Fruit fly (Drosophila melanogaster) whole organism, embryonic: Measurements from ENCODE around the gene Rbcn-3B.

ENCODE experiments used
- Asciz ChIP-seq: fragments of 200-800 bp; sonication (Bioruptor generic); optimal IDR thresholded peaks from 2 replicates; lab custom pipeline; 2017; ENCODE audit warnings: missing biosample characterization, mild to moderate bottlenecking, missing genetic modification characterization, missing genetic modification reagents
- Atf6 ChIP-seq: fragments of 200-800 bp; sonication (Bioruptor generic); IDR thresholded peaks from 2 replicates; pipeline ENCODE4 v1.3.6; 2022; ENCODE audit warnings: missing biosample characterization, missing genetic modification characterization
- BEAF-32 ChIP-seq: fragments of 200-800 bp; sonication (Bioruptor generic); optimal IDR thresholded peaks from 3 replicates; lab custom pipeline; 2017; ENCODE audit warnings: missing biosample characterization, missing genetic modification characterization, mild to moderate bottlenecking, moderate library complexity, missing genetic modification reagents
- CG10147 ChIP-seq: fragments of 200-800 bp; sonication (Bioruptor generic); optimal IDR thresholded peaks from 2 replicates; lab custom pipeline; 2019; ENCODE audit warnings: missing biosample characterization, mild to moderate bottlenecking, missing genetic modification characterization, moderate library complexity
- CG10654 ChIP-seq: fragments of 200-800 bp; sonication (Bioruptor generic); optimal IDR thresholded peaks from 2 replicates; lab custom pipeline; 2016; ENCODE audit warnings: missing biosample characterization, missing genetic modification characterization
- CG11247 ChIP-seq: fragments of 200-800 bp; sonication (Bioruptor generic); IDR thresholded peaks from 2 replicates; pipeline ENCODE4 v1.3.6; 2022; ENCODE audit warnings: missing biosample characterization, missing genetic modification characterization
- CG15479 ChIP-seq: fragments of 200-800 bp; sonication (Bioruptor generic); optimal IDR thresholded peaks from 3 replicates; lab custom pipeline; 2019; ENCODE audit warnings: missing biosample characterization, mild to moderate bottlenecking, missing genetic modification characterization, moderate library complexity
- CG17328 ChIP-seq: fragments of 200-800 bp; sonication (Bioruptor generic); IDR thresholded peaks from 2 replicates; pipeline ENCODE4 v1.3.6; 2022; ENCODE audit warnings: missing biosample characterization, missing genetic modification characterization
- CG18476 ChIP-seq: fragments of 200-800 bp; sonication (Bioruptor generic); optimal IDR thresholded peaks from 2 replicates; lab custom pipeline; 2016; ENCODE audit warnings: missing biosample characterization, mild to moderate bottlenecking, missing genetic modification characterization
- CG2116 ChIP-seq: fragments of 200-800 bp; sonication (Bioruptor generic); optimal IDR thresholded peaks from 3 replicates; lab custom pipeline; 2018; ENCODE audit warnings: missing biosample characterization, mild to moderate bottlenecking, missing genetic modification characterization
- CG2678 ChIP-seq: fragments of 200-800 bp; sonication (Bioruptor generic); optimal IDR thresholded peaks from 3 replicates; lab custom pipeline; 2019; ENCODE audit warnings: missing biosample characterization, mild to moderate bottlenecking, missing genetic modification characterization, moderate library complexity
- CG31441 ChIP-seq: fragments of 200-800 bp; sonication (Bioruptor generic); IDR thresholded peaks from 2 replicates; pipeline ENCODE4 v1.3.6; 2022; ENCODE audit warnings: missing biosample characterization, missing genetic modification characterization
- CG33213 ChIP-seq: fragments of 200-800 bp; sonication (Bioruptor generic); optimal IDR thresholded peaks from 3 replicates; lab custom pipeline; 2016; ENCODE audit warnings: missing biosample characterization, missing genetic modification characterization
- CG43689 ChIP-seq: fragments of 200-800 bp; sonication (Bioruptor generic); IDR thresholded peaks from 2 replicates; pipeline ENCODE4 v1.3.6; 2022; ENCODE audit warnings: missing biosample characterization, missing genetic modification characterization
- CG4617 ChIP-seq: fragments of 200-800 bp; sonication (Bioruptor generic); optimal IDR thresholded peaks from 3 replicates; lab custom pipeline; 2016; ENCODE audit warnings: missing biosample characterization, missing genetic modification characterization, borderline replicate concordance
- CG4820 ChIP-seq: fragments of 200-800 bp; sonication (Bioruptor generic); optimal IDR thresholded peaks from 3 replicates; lab custom pipeline; 2016; ENCODE audit warnings: missing biosample characterization, missing genetic modification characterization
- CG8281 ChIP-seq: fragments of 200-800 bp; sonication (Bioruptor generic); optimal IDR thresholded peaks from 2 replicates; lab custom pipeline; 2018; ENCODE audit warnings: missing biosample characterization, mild to moderate bottlenecking, missing genetic modification characterization, moderate library complexity
- CG8924 ChIP-seq: fragments of 200-800 bp; optimal IDR thresholded peaks from 3 replicates; lab custom pipeline; 2019; ENCODE audit warnings: missing biosample characterization, mild to moderate bottlenecking, missing genetic modification characterization, moderate library complexity
- CG9215 ChIP-seq: fragments of 200-800 bp; sonication (Bioruptor generic); IDR thresholded peaks from 2 replicates; pipeline ENCODE4 v1.3.6; 2022; ENCODE audit warnings: missing biosample characterization, missing genetic modification characterization
- CG9797 ChIP-seq: fragments of 200-800 bp; sonication (Bioruptor generic); optimal IDR thresholded peaks from 3 replicates; lab custom pipeline; 2018; ENCODE audit warnings: missing biosample characterization, mild to moderate bottlenecking, missing genetic modification characterization
- D ChIP-seq, 2 experiments: fragments of 200-800 bp in 1 of 2; fragments of >200 bp in 1 of 2; sonication (Bioruptor generic) in 1 of 2; optimal IDR thresholded peaks; 2 replicates in 1 of 2; 3 replicates in 1 of 2; lab custom pipeline; 2017; ENCODE audit warnings: mild to moderate bottlenecking in 1 of 2, missing biosample characterization in 1 of 2, missing genetic modification characterization in 1 of 2, missing genetic modification reagents in 1 of 2
- Ets65A ChIP-seq: fragments of 200-800 bp; sonication (Bioruptor generic); peaks from one replicate; lab custom pipeline; 2016; ENCODE audit warnings: missing biosample characterization, missing genetic modification characterization
- HmgD ChIP-seq: fragments of 200-800 bp; sonication (Bioruptor generic); optimal IDR thresholded peaks from 3 replicates; lab custom pipeline; 2016; ENCODE audit warnings: missing biosample characterization, missing genetic modification characterization
- Med ChIP-seq: fragments of 200-800 bp; sonication (Bioruptor generic); peaks from one replicate; lab custom pipeline; 2016; ENCODE audit warnings: missing biosample characterization, missing genetic modification characterization, mild to moderate bottlenecking, inconsistent platforms, moderate library complexity
- Mrtf ChIP-seq: fragments of 200-800 bp; sonication (Bioruptor generic); IDR thresholded peaks from 3 replicates; pipeline ENCODE4 v1.3.6; 2022; ENCODE audit warnings: missing biosample characterization, missing genetic modification characterization
- NfI ChIP-seq: fragments of 200-800 bp; sonication (Bioruptor generic); optimal IDR thresholded peaks from 3 replicates; lab custom pipeline; 2018; ENCODE audit warnings: missing biosample characterization, mild to moderate bottlenecking, missing genetic modification characterization, moderate library complexity
- Opbp ChIP-seq: fragments of 200-800 bp; sonication (Bioruptor generic); IDR thresholded peaks from 3 replicates; pipeline ENCODE4 v1.3.6; 2022; ENCODE audit warnings: missing biosample characterization, missing genetic modification characterization; ENCODE audit not compliant: partially characterized antibody
- Ssrp ChIP-seq: fragments of 200-800 bp; sonication (Bioruptor generic); optimal IDR thresholded peaks from 2 replicates; lab custom pipeline; 2018; ENCODE audit warnings: missing biosample characterization, mild to moderate bottlenecking, missing genetic modification characterization, moderate library complexity
- Stat92E ChIP-seq, 3 experiments: fragments of >200 bp in 2 of 3; fragments of 200-800 bp in 1 of 3; sonication (Bioruptor generic) in 1 of 3; optimal IDR thresholded peaks; 2 replicates each; lab custom pipeline; 2017 to 2019; ENCODE audit warnings: missing biosample characterization in 3 of 3, missing genetic modification characterization in 3 of 3, mild to moderate bottlenecking in 1 of 3, moderate library complexity in 1 of 3
- Taf1 ChIP-seq: fragments of 200-800 bp; sonication (Bioruptor generic); IDR thresholded peaks from 2 replicates; pipeline ENCODE4 v1.3.6; 2022; ENCODE audit warnings: missing biosample characterization, missing genetic modification characterization
- Xrp1 ChIP-seq: fragments of 200-800 bp; sonication (Bioruptor generic); IDR thresholded peaks from 2 replicates; pipeline ENCODE4 v1.3.6; 2022; ENCODE audit warnings: missing biosample characterization, missing genetic modification characterization
- ac ChIP-seq: fragments of 200-800 bp; sonication (Bioruptor generic); optimal IDR thresholded peaks from 3 replicates; lab custom pipeline; 2017; ENCODE audit warnings: missing biosample characterization, mild to moderate bottlenecking, missing genetic modification characterization
- aop ChIP-seq: fragments of 200-800 bp; sonication (Bioruptor generic); IDR thresholded peaks from 2 replicates; pipeline ENCODE4 v1.3.6; 2022; ENCODE audit warnings: missing biosample characterization, missing genetic modification characterization
- br ChIP-seq: fragments of >200 bp; optimal IDR thresholded peaks from 2 replicates; lab custom pipeline; 2017
- btn ChIP-seq: fragments of 200-800 bp; sonication (Bioruptor generic); optimal IDR thresholded peaks from 2 replicates; lab custom pipeline; 2016; ENCODE audit warnings: missing biosample characterization, missing genetic modification characterization
- cas ChIP-seq: fragments of 200-800 bp; sonication (Bioruptor generic); IDR thresholded peaks from 2 replicates; pipeline ENCODE4 v1.3.6; 2022; ENCODE audit warnings: missing biosample characterization, missing genetic modification characterization
- crp ChIP-seq, 2 experiments: fragments of 200-800 bp; sonication (Bioruptor generic); optimal IDR thresholded peaks; 2 replicates in 1 of 2; 3 replicates in 1 of 2; lab custom pipeline; 2017; ENCODE audit warnings: missing biosample characterization in 2 of 2, missing genetic modification characterization in 2 of 2, mild to moderate bottlenecking in 1 of 2, moderate library complexity in 1 of 2
- disco-r ChIP-seq: fragments of 200-800 bp; sonication (Bioruptor generic); optimal IDR thresholded peaks from 2 replicates; lab custom pipeline; 2016; ENCODE audit warnings: missing biosample characterization, missing genetic modification characterization
- dpn ChIP-seq, 2 experiments: fragments of 200-800 bp; sonication (Bioruptor generic); optimal IDR thresholded peaks; 3 replicates each; lab custom pipeline; 2016; ENCODE audit warnings: missing biosample characterization in 2 of 2, missing genetic modification characterization in 2 of 2
- exex ChIP-seq: fragments of 200-800 bp; sonication (Bioruptor generic); optimal IDR thresholded peaks from 4 replicates; lab custom pipeline; 2018; ENCODE audit warnings: missing biosample characterization, mild to moderate bottlenecking, missing genetic modification characterization, moderate library complexity
- gro ChIP-seq: fragments of 200-800 bp; sonication (Bioruptor generic); optimal IDR thresholded peaks from 2 replicates; lab custom pipeline; 2016; ENCODE audit warnings: missing biosample characterization, missing genetic modification characterization
- klu ChIP-seq: fragments of 200-800 bp; sonication (Bioruptor generic); IDR thresholded peaks from 2 replicates; pipeline ENCODE4 v1.3.6; 2022; ENCODE audit warnings: missing biosample characterization, missing genetic modification characterization
- kni ChIP-seq: fragments of 200-800 bp; sonication (Bioruptor generic); optimal IDR thresholded peaks from 3 replicates; lab custom pipeline; 2017; ENCODE audit warnings: mild to moderate bottlenecking, missing biosample characterization, missing genetic modification reagents, missing genetic modification characterization
- mirr ChIP-seq: fragments of 200-800 bp; sonication (Bioruptor generic); optimal IDR thresholded peaks from 3 replicates; lab custom pipeline; 2018; ENCODE audit warnings: missing biosample characterization, mild to moderate bottlenecking, missing genetic modification characterization
- nau ChIP-seq: fragments of 200-800 bp; sonication (Bioruptor generic); optimal IDR thresholded peaks from 3 replicates; lab custom pipeline; 2017; ENCODE audit warnings: missing biosample characterization, mild to moderate bottlenecking, missing genetic modification characterization, missing genetic modification reagents
- phol ChIP-seq: fragments of 200-800 bp; sonication (Bioruptor generic); optimal IDR thresholded peaks from 3 replicates; lab custom pipeline; 2018; ENCODE audit warnings: missing biosample characterization, mild to moderate bottlenecking, missing genetic modification characterization, moderate library complexity
- sima ChIP-seq: fragments of 200-800 bp; sonication (Bioruptor generic); optimal IDR thresholded peaks from 2 replicates; lab custom pipeline; 2016; ENCODE audit warnings: missing biosample characterization, missing genetic modification characterization
- slbo ChIP-seq: fragments of 200-800 bp; sonication (Bioruptor generic); IDR thresholded peaks from 2 replicates; pipeline ENCODE4 v1.3.6; 2022; ENCODE audit warnings: missing biosample characterization, missing genetic modification characterization
- stc ChIP-seq: fragments of 200-800 bp; sonication (Bioruptor generic); IDR thresholded peaks from 2 replicates; pipeline ENCODE4 v1.3.6; 2022; ENCODE audit warnings: missing biosample characterization, missing genetic modification characterization
- tna ChIP-seq: fragments of 200-800 bp; sonication (Bioruptor generic); IDR thresholded peaks from 2 replicates; pipeline ENCODE4 v1.3.6; 2022; ENCODE audit warnings: missing biosample characterization, missing genetic modification characterization; ENCODE audit not compliant: partially characterized antibody
- vnd ChIP-seq: fragments of 200-800 bp; sonication (Bioruptor generic); IDR thresholded peaks from 3 replicates; pipeline ENCODE4 v1.3.6; 2022; ENCODE audit warnings: missing biosample characterization, missing genetic modification characterization; ENCODE audit not compliant: partially characterized antibody

Gene Rbcn-3B

DNA sequence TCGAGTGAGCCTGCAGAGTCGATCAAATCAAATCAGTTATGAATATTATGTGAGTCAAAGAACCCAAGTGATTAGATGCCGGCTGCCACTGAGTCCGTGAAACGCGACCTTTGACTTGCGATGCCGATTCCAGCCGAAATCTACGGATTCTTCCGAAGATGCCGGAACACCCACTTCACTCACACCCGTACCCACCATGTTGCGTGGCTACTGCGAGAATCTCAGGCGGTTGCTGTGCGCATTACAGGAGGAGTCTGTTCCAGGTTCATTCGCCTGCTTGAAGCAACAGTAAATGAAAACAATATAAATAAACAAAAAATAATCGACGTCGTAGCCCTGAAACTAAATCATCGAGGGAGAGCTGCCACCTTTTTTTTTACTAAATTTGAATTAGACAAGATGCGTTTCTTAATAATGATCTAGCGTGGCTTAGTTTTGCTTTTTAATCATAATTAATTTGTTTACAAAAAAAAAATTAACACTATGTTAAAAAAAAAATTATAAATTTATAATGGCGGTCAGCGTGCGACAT is 7.0 kb upstream of the Rbcn-3B start, which contains the start of gene Ldaf1:
Gene Ldaf1 (minus strand): TSS at position 307 of the 532 bp plus-strand sequence.
- TF ChIP-seq CG9215: no peak
- TF ChIP-seq CG31441 (GFP tag; lab: Robert Waterston, UW): no peak
- TF ChIP-seq CG10147: no peak
- peak; percentile 11 for TF ChIP-seq CG2678 (tag; lab: Kevin White, UChicago)
- no peak for TF ChIP-seq Atf6 (GFP tag; lab: Robert Waterston, UW)
- no peak for TF ChIP-seq slbo (GFP tag; lab: Robert Waterston, UW)
- no peak for TF ChIP-seq disco-r
- TF ChIP-seq BEAF-32 (GFP tag; lab: Kevin White, UChicago): peak; percentile 22
- no peak for TF ChIP-seq Xrp1 (GFP tag; lab: Robert Waterston, UW)
- TF ChIP-seq dpn (GFP tag; optimal IDR thresholded peaks at IDR 0.05; lab: Kevin White, UChicago): no peak
- no peak for TF ChIP-seq tna (GFP tag; lab: Robert Waterston, UW)
- TF ChIP-seq Opbp (GFP tag; lab: Robert Waterston, UW): no peak
- TF ChIP-seq CG4617 (GFP tag; lab: Kevin White, UChicago): peak; percentile 21
- TF ChIP-seq Ssrp: no peak
- TF ChIP-seq kni (GFP tag; lab: Kevin White, UChicago): no peak
- TF ChIP-seq CG15479 (GFP tag; lab: Kevin White, UChicago): no peak
- TF ChIP-seq Stat92E (GFP tag; optimal IDR thresholded peaks at IDR 0.05; lab: Kevin White, UChicago): no peak
- no peak for TF ChIP-seq stc
- TF ChIP-seq CG9797 (GFP tag; lab: Kevin White, UChicago): no peak
- TF ChIP-seq sima (GFP tag; lab: Kevin White, UChicago): no peak
- TF ChIP-seq CG8924 (tag; lab: Kevin White, UChicago): peak; percentile 2
- TF ChIP-seq mirr (GFP tag; lab: Kevin White, UChicago): no peak
- no peak for TF ChIP-seq NfI
- TF ChIP-seq klu (GFP tag; lab: Robert Waterston, UW): no peak
- no peak for TF ChIP-seq cas (GFP tag; lab: Robert Waterston, UW)
- no peak for TF ChIP-seq nau (GFP tag; lab: Kevin White, UChicago)
- TF ChIP-seq crp (GFP tag; optimal IDR thresholded peaks at IDR 0.05; lab: Kevin White, UChicago): no peak
- no peak for TF ChIP-seq CG43689 (GFP tag; lab: Robert Waterston, UW)
- TF ChIP-seq aop: no peak
- no peak for TF ChIP-seq HmgD (GFP tag; lab: Kevin White, UChicago)
- TF ChIP-seq Asciz (GFP tag; lab: Kevin White, UChicago): no peak
- no peak for TF ChIP-seq CG8281
- peak; percentile 64 for TF ChIP-seq Med (GFP tag; lab: Kevin White, UChicago)
- no peak for TF ChIP-seq gro (GFP tag; lab: Kevin White, UChicago)
- no peak for TF ChIP-seq CG11247
- no peak for TF ChIP-seq Taf1
- no peak for TF ChIP-seq exex (tag; lab: Kevin White, UChicago)
- no peak for TF ChIP-seq CG2116 (GFP tag; lab: Kevin White, UChicago)
- no peak for TF ChIP-seq vnd (GFP tag; lab: Robert Waterston, UW)
- TF ChIP-seq CG10654 (GFP tag; lab: Kevin White, UChicago): no peak
- no peak for TF ChIP-seq CG4820
- no peak for TF ChIP-seq br (lab: Kevin White, UChicago)
- TF ChIP-seq D (optimal IDR thresholded peaks at IDR 0.05; lab: Kevin White, UChicago): no peak
- no peak for TF ChIP-seq D (GFP tag; optimal IDR thresholded peaks at IDR 0.05; lab: Kevin White, UChicago)
- no peak for TF ChIP-seq Ets65A (GFP tag; lab: Kevin White, UChicago)
- TF ChIP-seq CG17328 (GFP tag; lab: Robert Waterston, UW): no peak
- TF ChIP-seq CG33213: no peak
- TF ChIP-seq ac (GFP tag; lab: Kevin White, UChicago): no peak
- no peak for TF ChIP-seq btn (GFP tag; lab: Kevin White, UChicago)
- no peak for TF ChIP-seq CG18476 (GFP tag; lab: Kevin White, UChicago)
- TF ChIP-seq phol (tag; lab: Kevin White, UChicago): peak; percentile 5
- no peak for TF ChIP-seq Mrtf (GFP tag; lab: Robert Waterston, UW)
